Worm (Caenorhabditis elegans): ENCODE results near the gene ZK856.11.

- TF ChIP-seq jun-1 (tag; optimal IDR thresholded peaks at IDR 0.05): no peak
- TF ChIP-seq nhr-237 (tag; optimal IDR thresholded peaks at IDR 0.05): no peak
- TF ChIP-seq nhr-67 (tag; optimal IDR thresholded peaks at IDR 0.05): no peak
- TF ChIP-seq nhr-76 (tag; optimal IDR thresholded peaks at IDR 0.05): no peak
- no peak for TF ChIP-seq unc-62 (GFP tag; optimal IDR thresholded peaks at IDR 0.05)
- TF ChIP-seq ZK546.5 (tag; optimal IDR thresholded peaks at IDR 0.05): no peak
- no peak for TF ChIP-seq pqm-1 (tag; optimal IDR thresholded peaks at IDR 0.05)
- TF ChIP-seq aly-2 (tag; optimal IDR thresholded peaks at IDR 0.05): no peak
- no peak for TF ChIP-seq pha-4 (tag; optimal IDR thresholded peaks at IDR 0.05)
- TF ChIP-seq ztf-4 (tag; optimal IDR thresholded peaks at IDR 0.05): no peak
Observed at ce11 chrV:10168870-10169269, 35.9 kb downstream of the ZK856.11 start.
